Fruit fly (Drosophila melanogaster): Measurements from ENCODE around the gene CG33282.

The CG33282 gene

DNA sequence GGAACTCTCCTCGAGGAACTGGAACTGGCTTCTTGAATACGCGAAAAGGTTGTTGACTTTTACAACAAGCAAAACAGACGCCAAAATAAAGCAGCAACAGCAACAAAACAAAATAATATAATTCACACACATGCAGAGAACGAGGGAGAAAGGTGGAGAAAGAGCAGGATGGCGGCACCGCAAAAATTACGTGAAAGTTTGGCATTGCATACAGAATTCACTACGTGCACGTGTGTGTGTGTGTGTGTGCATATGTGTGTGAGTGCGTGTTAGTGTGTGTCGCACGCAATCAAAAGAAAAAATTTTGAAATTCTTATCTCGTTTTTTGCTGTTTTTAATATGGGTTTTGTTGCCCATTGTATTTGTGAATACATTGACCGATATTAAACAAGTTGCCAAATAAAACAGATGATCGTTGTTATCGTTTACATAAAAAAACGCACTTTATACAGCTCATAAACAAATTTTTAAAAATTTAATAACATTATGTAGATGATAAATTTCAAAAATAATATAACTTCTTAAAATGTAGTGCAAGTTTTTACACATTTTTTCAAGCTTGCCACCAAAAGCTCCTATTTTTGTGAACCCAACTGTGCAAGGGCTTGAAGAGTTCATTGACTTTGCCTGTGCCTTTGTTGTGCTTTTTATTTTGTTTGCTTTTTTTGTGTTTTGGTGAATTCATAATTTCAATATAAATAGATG lies 13.7 kb downstream of the CG33282 start (continued):
- TF ChIP-seq CG6276 (GFP tag; optimal IDR thresholded peaks at IDR 0.05) (peak; percentile 34), Hr38 (GFP tag; optimal IDR thresholded peaks at IDR 0.05) (no peak), CG10631 (GFP tag; optimal IDR thresholded peaks at IDR 0.05) (peak; percentile 43), achi (GFP tag; optimal IDR thresholded peaks at IDR 0.05) (peak; percentile 57), CG15336 (GFP tag; IDR thresholded peaks at IDR 0.05) (peak; percentile 65; the same call in 1 of the 2 replicates), CG7368 (GFP tag; optimal IDR thresholded peaks at IDR 0.05) (peak; percentile 17), fd59A (GFP tag; optimal IDR thresholded peaks at IDR 0.05) (no peak), eg (GFP tag; IDR thresholded peaks at IDR 0.05) (no peak; the same call in 2 of the 3 replicates), Smox (GFP tag; optimal IDR thresholded peaks at IDR 0.05) (peak; percentile 78)

DNA sequence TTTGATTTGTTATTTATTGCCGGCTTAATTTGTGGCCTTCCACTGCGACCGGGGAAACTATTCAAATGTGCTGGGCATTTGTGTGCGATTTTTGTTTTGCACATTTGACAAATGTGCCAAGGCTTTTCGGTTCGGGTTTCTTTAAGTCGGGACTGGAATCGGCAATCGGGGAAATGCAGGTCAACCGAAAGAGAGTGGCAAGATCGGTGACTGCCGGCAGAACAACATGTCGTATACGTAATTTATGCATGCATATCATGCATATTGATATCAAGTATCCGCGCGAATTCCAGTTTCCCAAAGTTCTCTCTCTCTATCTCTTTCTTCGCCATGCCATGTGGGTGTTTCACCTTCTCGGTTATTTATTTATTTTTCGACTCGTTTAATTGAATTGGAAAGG lies 14.7 kb downstream of the CG33282 start:
- TF ChIP-seq svp (GFP tag), result peak; percentile 60
- TF ChIP-seq salr (GFP tag; optimal IDR thresholded peaks at IDR 0.05), result no peak
- TF ChIP-seq CG6854 (GFP tag; optimal IDR thresholded peaks at IDR 0.05), result peak; percentile 1

DNA sequence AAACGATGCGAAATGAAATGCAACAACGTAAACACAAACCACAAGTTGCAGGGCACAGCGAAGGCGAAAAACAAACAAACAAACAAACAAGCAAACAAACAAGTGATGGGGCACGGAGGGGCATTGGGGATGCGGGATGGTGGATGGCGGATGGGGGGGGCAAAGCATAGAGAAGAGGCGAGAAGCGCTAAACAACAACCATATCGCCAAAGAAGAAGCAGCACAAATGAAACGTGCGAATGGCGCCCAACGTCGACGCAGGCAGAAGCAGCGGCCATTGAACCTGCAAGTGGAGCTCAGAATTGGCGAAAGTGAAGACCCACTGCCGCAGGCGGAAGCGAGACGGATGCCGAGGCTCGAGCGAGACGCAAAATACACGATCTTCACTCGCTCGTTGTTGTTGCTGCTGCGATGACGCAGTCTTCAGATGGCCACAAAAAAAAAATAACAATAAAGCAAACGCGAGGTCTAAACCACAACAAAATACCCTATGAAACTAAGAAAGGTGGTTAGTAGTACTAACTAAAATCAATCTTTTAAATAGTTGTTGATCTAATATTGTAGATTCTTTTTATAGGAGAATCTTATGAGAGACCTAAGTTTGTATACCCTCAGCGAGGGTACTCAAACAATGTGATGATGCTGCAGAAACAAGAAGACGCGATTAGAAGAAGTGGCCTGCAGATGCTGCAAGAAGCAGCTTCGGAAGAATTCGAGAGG lies 18.2 kb downstream of the CG33282 start:
- TF ChIP-seq lz (GFP tag; optimal IDR thresholded peaks at IDR 0.05), result peak; percentile 90
- peak; percentile 58 for TF ChIP-seq fd59A (GFP tag; optimal IDR thresholded peaks at IDR 0.05)
- peak; percentile 81 for TF ChIP-seq CG15336 (GFP tag; IDR thresholded peaks at IDR 0.05)
- TF ChIP-seq topi (GFP tag; optimal IDR thresholded peaks at IDR 0.05), result peak; percentile 90
- peak; percentile 82 for TF ChIP-seq eg (GFP tag; IDR thresholded peaks at IDR 0.05)
- TF ChIP-seq fd85E (GFP tag; optimal IDR thresholded peaks at IDR 0.05), result peak; percentile 60
- TF ChIP-seq Met (GFP tag; optimal IDR thresholded peaks at IDR 0.05), result peak; percentile 93
- TF ChIP-seq esn (GFP tag; optimal IDR thresholded peaks at IDR 0.05), result peak; percentile 93
- TF ChIP-seq CG11294 (GFP tag; IDR thresholded peaks at IDR 0.05), result peak; percentile 41; the same call in 1 of the 2 replicates
- TF ChIP-seq Sox102F (GFP tag; optimal IDR thresholded peaks at IDR 0.05), result peak; percentile 91
- peak; percentile 78 for TF ChIP-seq achi (GFP tag; optimal IDR thresholded peaks at IDR 0.05)
- TF ChIP-seq vri (GFP tag; optimal IDR thresholded peaks at IDR 0.05), result peak; percentile 89
- TF ChIP-seq CG31627 (GFP tag; optimal IDR thresholded peaks at IDR 0.05), result peak; percentile 91
- TF ChIP-seq CG10669 (GFP tag; optimal IDR thresholded peaks at IDR 0.05), result peak; percentile 75
- peak; percentile 32 for TF ChIP-seq CG9139 (GFP tag; optimal IDR thresholded peaks at IDR 0.05)
- TF ChIP-seq Ets96B (tag; optimal IDR thresholded peaks at IDR 0.05), result peak; percentile 79
- peak; percentile 80 for TF ChIP-seq Ets21C (GFP tag; optimal IDR thresholded peaks at IDR 0.05)
- TF ChIP-seq CG34406 (GFP tag; optimal IDR thresholded peaks at IDR 0.05), result peak; percentile 73
- peak; percentile 63 for TF ChIP-seq CG7368 (GFP tag; optimal IDR thresholded peaks at IDR 0.05)
- peak; percentile 62 for TF ChIP-seq CG8319 (GFP tag; optimal IDR thresholded peaks at IDR 0.05)
- TF ChIP-seq CG3919 (GFP tag; optimal IDR thresholded peaks at IDR 0.05), result peak; percentile 88
- TF ChIP-seq Hr4 (GFP tag; optimal IDR thresholded peaks at IDR 0.05), result peak; percentile 72
- peak; percentile 90 for TF ChIP-seq CG6163 (GFP tag; IDR thresholded peaks at IDR 0.05)
- peak; percentile 55 for TF ChIP-seq CG16779 (tag; optimal IDR thresholded peaks at IDR 0.05)
- TF ChIP-seq CG6808 (GFP tag; optimal IDR thresholded peaks at IDR 0.05), result peak; percentile 47
- peak; percentile 98 for TF ChIP-seq Blimp-1 (GFP tag; optimal IDR thresholded peaks at IDR 0.05)
- peak; percentile 80 for TF ChIP-seq Eip93F (GFP tag; optimal IDR thresholded peaks at IDR 0.05)
- TF ChIP-seq cyc (GFP tag; optimal IDR thresholded peaks at IDR 0.05), result peak; percentile 91
- TF ChIP-seq CG10631 (GFP tag; optimal IDR thresholded peaks at IDR 0.05), result peak; percentile 88
- peak; percentile 41 for TF ChIP-seq CG1621 (tag; optimal IDR thresholded peaks at IDR 0.05)
- TF ChIP-seq CG6854 (GFP tag; optimal IDR thresholded peaks at IDR 0.05), result peak; percentile 32
- peak; percentile 62 for TF ChIP-seq fkh (GFP tag; optimal IDR thresholded peaks at IDR 0.05)
- TF ChIP-seq CG32006 (GFP tag; optimal IDR thresholded peaks at IDR 0.05), result peak; percentile 84
- TF ChIP-seq svp (GFP tag), result peak; percentile 96
- peak in 1 of 2 experiments; percentile 23 for TF ChIP-seq ss (GFP tag; optimal IDR thresholded peaks at IDR 0.05)
- peak; percentile 83 for TF ChIP-seq OdsH (GFP tag; optimal IDR thresholded peaks at IDR 0.05)
- TF ChIP-seq Sox14 (GFP tag; optimal IDR thresholded peaks at IDR 0.05), result peak; percentile 92
- peak; percentile 84 for TF ChIP-seq pdm3 (GFP tag; optimal IDR thresholded peaks at IDR 0.05)
- peak; percentile 69 for TF ChIP-seq spab (GFP tag; optimal IDR thresholded peaks at IDR 0.05)
- peak; percentile 42 for TF ChIP-seq dac (GFP tag; optimal IDR thresholded peaks at IDR 0.05)
